Worm (Caenorhabditis elegans) whole organism, L1 larva: Measurements from ENCODE around the gene K08E5.5.

Source experiments
- ama-1 ChIP-seq: fragments of 150-350 bp; optimal IDR thresholded peaks from 2 replicates; lab custom pipeline; 2014
- lin-15B ChIP-seq: fragments of 150-350 bp; sonication (generic microtip); optimal IDR thresholded peaks from 3 replicates; lab custom pipeline; 2014; ENCODE audit warnings: missing biosample characterization, missing genetic modification characterization
- nhr-11 ChIP-seq: fragments of 150-350 bp; optimal IDR thresholded peaks from 2 replicates; lab custom pipeline; 2014; ENCODE audit warnings: missing biosample characterization, missing genetic modification characterization

DNA sequence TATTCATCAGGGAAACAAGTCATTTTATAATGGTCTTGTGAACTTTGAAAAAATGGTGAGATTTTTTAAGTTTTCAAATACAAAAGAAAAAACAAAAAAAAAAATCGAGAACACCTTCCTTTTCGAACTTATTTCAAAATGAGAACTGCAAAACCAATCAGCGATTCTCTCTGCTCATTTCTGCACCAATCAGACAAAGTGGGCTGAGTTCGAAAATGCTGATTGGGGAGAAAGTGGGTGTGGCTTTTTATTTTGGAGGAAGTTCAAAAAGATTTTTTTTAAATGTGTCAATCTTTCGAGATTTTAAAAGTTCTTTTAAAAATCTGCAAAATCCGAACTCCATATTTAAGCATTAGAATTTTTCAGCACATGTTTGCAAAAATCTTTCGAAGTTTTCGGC, 34.3 kb upstream of the K08E5.5 start:
- TF ChIP-seq nhr-11 (tag; lab: Kevin White, UChicago) (no peak), lin-15B (tag; lab: Kevin White, UChicago) (no peak), ama-1 (lab: Kevin White, UChicago) (no peak)
